Worm (Caenorhabditis elegans) whole organism, L3 larva: ENCODE data around the gene nhr-181.

Experiments
- ama-1 ChIP-seq: fragments of 150-350 bp; optimal IDR thresholded peaks from 2 replicates; lab custom pipeline; 2018
- egl-27 ChIP-seq: sonication (generic microtip); optimal IDR thresholded peaks from 4 replicates; lab custom pipeline; 2017; ENCODE audit warnings: missing biosample characterization, missing genetic modification reagents, missing genetic modification characterization
- elt-1 ChIP-seq: fragments of 150-350 bp; optimal IDR thresholded peaks from 2 replicates; lab custom pipeline; 2014; ENCODE audit warnings: missing biosample characterization, missing genetic modification characterization
- fkh-10 ChIP-seq: sonication (generic microtip); optimal IDR thresholded peaks from 2 replicates; lab custom pipeline; 2017; ENCODE audit warnings: missing biosample characterization, missing genetic modification reagents, missing genetic modification characterization
- pqm-1 ChIP-seq: fragments of 150-350 bp; optimal IDR thresholded peaks from 2 replicates; lab custom pipeline; 2017; ENCODE audit warnings: missing biosample characterization, missing genetic modification characterization, inconsistent platforms
- skn-1 ChIP-seq: fragments of 150-350 bp; optimal IDR thresholded peaks from 2 replicates; lab custom pipeline; 2014; ENCODE audit warnings: missing biosample characterization, missing genetic modification characterization
- unc-39 ChIP-seq: sonication (generic microtip); optimal IDR thresholded peaks from 4 replicates; lab custom pipeline; 2017; ENCODE audit warnings: missing biosample characterization, missing genetic modification characterization
- unc-62 ChIP-seq: fragments of 150-350 bp; sonication (generic microtip); optimal IDR thresholded peaks from 4 replicates; lab custom pipeline; 2014; ENCODE audit warnings: missing biosample characterization, missing genetic modification reagents, missing genetic modification characterization

ce11 chrV:4101567-4101966, 6.7 kb downstream of the nhr-181 start, which contains the start of gene srj-40:
- TF ChIP-seq pqm-1 (no peak), unc-39 (tag; lab: Kevin White, UChicago) (no peak), fkh-10 (GFP tag; lab: Kevin White, UChicago) (no peak), elt-1 (tag; lab: Kevin White, UChicago) (no peak), ama-1 (no peak), unc-62 (GFP tag; lab: Kevin White, UChicago) (no peak), skn-1 (tag; lab: Kevin White, UChicago) (no peak), egl-27 (tag; lab: Kevin White, UChicago) (no peak)
